Worm (Caenorhabditis elegans) whole organism, L2 larva: ENCODE data around the gene col-94.
"Not testable (repeated sequence)": the region's sequence is repeated elsewhere in the genome, so short reads cannot be mapped to it uniquely, and the experiment has no call there.

Source experiments
- F13H6.1 ChIP-seq: sonication (generic microtip); optimal IDR thresholded peaks from 2 replicates; lab custom pipeline; 2016; ENCODE audit warnings: missing genetic modification characterization, missing compliant biosample characterization
- R02D3.7 ChIP-seq: fragments of 150-350 bp; optimal IDR thresholded peaks from 2 replicates; lab custom pipeline; 2014; ENCODE audit warnings: missing biosample characterization, missing genetic modification characterization
- ZK546.5 ChIP-seq: sonication (generic microtip); optimal IDR thresholded peaks from 2 replicates; lab custom pipeline; 2017; ENCODE audit warnings: missing biosample characterization, missing genetic modification characterization
- alr-1 ChIP-seq: fragments of 150-350 bp; optimal IDR thresholded peaks from 2 replicates; lab custom pipeline; 2014; ENCODE audit warnings: missing biosample characterization, missing genetic modification characterization
- aly-2 ChIP-seq: fragments of 150-350 bp; optimal IDR thresholded peaks from 2 replicates; lab custom pipeline; 2014; ENCODE audit warnings: missing biosample characterization, missing genetic modification characterization
- blmp-1 ChIP-seq: sonication (generic microtip); optimal IDR thresholded peaks from 2 replicates; lab custom pipeline; 2017; ENCODE audit warnings: missing genetic modification characterization, mild to moderate bottlenecking, missing compliant biosample characterization, antibody characterized with exemption, moderate library complexity; ENCODE audit not compliant: insufficient read depth
- ceh-16 ChIP-seq: fragments of 150-350 bp; optimal IDR thresholded peaks from 2 replicates; lab custom pipeline; 2014; ENCODE audit warnings: missing biosample characterization, missing genetic modification characterization
- ceh-82 ChIP-seq: fragments of 150-350 bp; optimal IDR thresholded peaks from 2 replicates; lab custom pipeline; 2014; ENCODE audit warnings: missing biosample characterization, missing genetic modification characterization
- crh-2 ChIP-seq: sonication (generic microtip); optimal IDR thresholded peaks from 2 replicates; lab custom pipeline; 2017; ENCODE audit warnings: missing biosample characterization, missing genetic modification characterization
- egl-27 ChIP-seq: sonication (generic microtip); optimal IDR thresholded peaks from 3 replicates; lab custom pipeline; 2017; ENCODE audit warnings: missing biosample characterization, missing genetic modification reagents, missing genetic modification characterization
- elt-3 ChIP-seq: sonication (generic microtip); optimal IDR thresholded peaks from 2 replicates; lab custom pipeline; 2017; ENCODE audit warnings: missing biosample characterization, missing genetic modification characterization
- fos-1 ChIP-seq: fragments of 150-350 bp; optimal IDR thresholded peaks from 2 replicates; lab custom pipeline; 2014; ENCODE audit warnings: missing biosample characterization, missing genetic modification characterization
- gmeb-1 ChIP-seq: fragments of 150-350 bp; optimal IDR thresholded peaks from 2 replicates; lab custom pipeline; 2014; ENCODE audit warnings: missing biosample characterization, missing genetic modification characterization
- lin-13 ChIP-seq: fragments of 150-350 bp; optimal IDR thresholded peaks from 2 replicates; lab custom pipeline; 2014; ENCODE audit warnings: missing biosample characterization, missing genetic modification reagents, missing genetic modification characterization
- lin-39 ChIP-seq: fragments of 150-350 bp; optimal IDR thresholded peaks from 2 replicates; lab custom pipeline; 2014; ENCODE audit warnings: missing biosample characterization, missing genetic modification reagents, missing genetic modification characterization
- mab-5 ChIP-seq: fragments of 150-350 bp; optimal IDR thresholded peaks from 2 replicates; lab custom pipeline; 2014; ENCODE audit warnings: missing biosample characterization, missing genetic modification characterization
- mbf-1 ChIP-seq: sonication (generic microtip); optimal IDR thresholded peaks from 2 replicates; lab custom pipeline; 2017; ENCODE audit warnings: missing biosample characterization, missing genetic modification characterization
- mdl-1 ChIP-seq, 2 experiments: fragments of 150-350 bp in 1 of 2; sonication (generic microtip) in 1 of 2; optimal IDR thresholded peaks; 2 replicates each; lab custom pipeline; 2017; ENCODE audit warnings: missing biosample characterization in 2 of 2, missing genetic modification characterization in 2 of 2
- nhr-129 ChIP-seq: fragments of 150-350 bp; optimal IDR thresholded peaks from 2 replicates; lab custom pipeline; 2014; ENCODE audit warnings: missing biosample characterization, missing genetic modification characterization
- nhr-21 ChIP-seq: fragments of 150-350 bp; optimal IDR thresholded peaks from 2 replicates; lab custom pipeline; 2014; ENCODE audit warnings: missing biosample characterization, missing genetic modification characterization
- nhr-237 ChIP-seq: fragments of 150-350 bp; optimal IDR thresholded peaks from 2 replicates; lab custom pipeline; 2014; ENCODE audit warnings: missing biosample characterization, missing genetic modification characterization
- nhr-77 ChIP-seq: fragments of 150-350 bp; optimal IDR thresholded peaks from 2 replicates; lab custom pipeline; 2014; ENCODE audit warnings: missing biosample characterization, missing genetic modification characterization
- peb-1 ChIP-seq: fragments of 150-350 bp; optimal IDR thresholded peaks from 2 replicates; lab custom pipeline; 2014; ENCODE audit warnings: missing biosample characterization, missing genetic modification characterization
- sem-4 ChIP-seq: fragments of 150-350 bp; optimal IDR thresholded peaks from 2 replicates; lab custom pipeline; 2014; ENCODE audit warnings: missing biosample characterization, missing genetic modification reagents, missing genetic modification characterization
- skn-1 ChIP-seq: sonication (generic microtip); optimal IDR thresholded peaks from 2 replicates; lab custom pipeline; 2017; ENCODE audit warnings: missing biosample characterization, missing genetic modification characterization
- sma-3 ChIP-seq: sonication (generic microtip); optimal IDR thresholded peaks from 2 replicates; lab custom pipeline; 2016; ENCODE audit warnings: missing genetic modification reagents, missing genetic modification characterization, missing compliant biosample characterization
- sma-9 ChIP-seq, 2 experiments: fragments of 150-350 bp in 1 of 2; sonication (generic microtip) in 1 of 2; optimal IDR thresholded peaks; 2 replicates each; lab custom pipeline; 2014 to 2016; ENCODE audit warnings: missing genetic modification characterization in 2 of 2, mild to moderate bottlenecking in 1 of 2, missing biosample characterization in 1 of 2, missing compliant biosample characterization in 1 of 2, missing genetic modification reagents in 1 of 2, moderate library complexity in 1 of 2
- snpc-4 ChIP-seq: fragments of 150-350 bp; optimal IDR thresholded peaks from 2 replicates; lab custom pipeline; 2014; ENCODE audit warnings: missing biosample characterization, missing genetic modification characterization
- unc-39 ChIP-seq: fragments of 150-350 bp; optimal IDR thresholded peaks from 2 replicates; lab custom pipeline; 2014; ENCODE audit warnings: missing biosample characterization, missing genetic modification characterization
- unc-55 ChIP-seq: fragments of 150-350 bp; sonication (generic microtip); optimal IDR thresholded peaks from 3 replicates; lab custom pipeline; 2014; ENCODE audit warnings: missing biosample characterization, missing genetic modification reagents, missing genetic modification characterization
- unc-62 ChIP-seq: fragments of 150-350 bp; optimal IDR thresholded peaks from 2 replicates; lab custom pipeline; 2014; ENCODE audit warnings: missing biosample characterization, missing genetic modification reagents, missing genetic modification characterization
- zag-1 ChIP-seq: fragments of 150-350 bp; optimal IDR thresholded peaks from 2 replicates; lab custom pipeline; 2014; ENCODE audit warnings: missing biosample characterization, missing genetic modification characterization
- ztf-1 ChIP-seq: fragments of 200-800 bp; sonication (Bioruptor generic); conservative IDR thresholded peaks from 2 replicates; pipeline ENCODE4 v1.3.6; 2022; ENCODE audit warnings: missing genetic modification characterization, missing compliant biosample characterization
- ztf-11 ChIP-seq: sonication (generic microtip); optimal IDR thresholded peaks from 2 replicates; lab custom pipeline; 2017; ENCODE audit warnings: missing biosample characterization, missing genetic modification characterization
- ztf-4 ChIP-seq: fragments of 150-350 bp; optimal IDR thresholded peaks from 2 replicates; lab custom pipeline; 2014; ENCODE audit warnings: missing biosample characterization, missing genetic modification characterization

The col-94 gene

ce11 chrIII:11032872-11033271, 45.2 kb upstream of the col-94 start, which contains the start of gene Y48A6B.9:
Gene Y48A6B.9, plus strand, starts transcription at chrIII:11033172.
- TF ChIP-seq aly-2, result no peak
- no peak for TF ChIP-seq ztf-4 (tag; lab: Kevin White, UChicago)
- TF ChIP-seq nhr-21, result no peak
- TF ChIP-seq, all 48 proteins: peak for 0

ce11 chrIII:11031309-11031708, 43.6 kb upstream of the col-94 start, which contains the start of gene Y48A6B.14:
Gene Y48A6B.14, plus strand, starts transcription at chrIII:11031609.
- TF ChIP-seq ceh-82 (tag; lab: Kevin White, UChicago), result no peak
- TF ChIP-seq R02D3.7 (tag; lab: Kevin White, UChicago), result no peak
- no peak for TF ChIP-seq ZK546.5 (tag; lab: Kevin White, UChicago)
- TF ChIP-seq ztf-1, result no peak
- TF ChIP-seq crh-2 (tag; lab: Kevin White, UChicago), result no peak
- TF ChIP-seq aly-2, result no peak
- no peak for TF ChIP-seq mab-5
- no peak for TF ChIP-seq sma-3
- no peak for TF ChIP-seq nhr-129
- no peak for TF ChIP-seq sem-4
- no peak for TF ChIP-seq F13H6.1 (tag; lab: Kevin White, UChicago)
- no peak for TF ChIP-seq nhr-237 (tag; lab: Kevin White, UChicago)
- no peak for TF ChIP-seq unc-55 (GFP tag; lab: Kevin White, UChicago)
- no peak for TF ChIP-seq unc-62 (GFP tag; lab: Kevin White, UChicago)
- TF ChIP-seq sma-9 (GFP tag; optimal IDR thresholded peaks at IDR 0.05; lab: Kevin White, UChicago), result no peak
- TF ChIP-seq sma-9 (tag; optimal IDR thresholded peaks at IDR 0.05; lab: Kevin White, UChicago), result no peak

- TF ChIP-seq aly-2; mbf-1 (tag; lab: Kevin White, UChicago); peb-1 (tag; lab: Kevin White, UChicago): not testable (repeated sequence)
- TF ChIP-seq, all 48 proteins: peak for 0; not testable (repeated sequence) for 48
Measured at ce11 chrIII:11029337-11029736, 41.7 kb upstream of the col-94 start, which contains the start of gene Y48A6B.8. Gene Y48A6B.8, minus strand, starts transcription at chrIII:11029437.

ce11 chrIII:11026516-11027048, 38.9 kb upstream of the col-94 start, which contains the start of gene Y48A6B.7:
Gene Y48A6B.7, minus strand, starts transcription at chrIII:11026566.
- TF ChIP-seq sma-3 (peak; percentile 31), fos-1 (tag; lab: Kevin White, UChicago) (peak; percentile 88), nhr-129 (no peak), crh-2 (tag; lab: Kevin White, UChicago) (peak; percentile 71), mdl-1 (tag; optimal IDR thresholded peaks at IDR 0.05; lab: Kevin White, UChicago) (peak in 1 of 2 experiments; percentile 70), gmeb-1 (tag; lab: Kevin White, UChicago) (peak; percentile 70), lin-39 (no peak), F13H6.1 (tag; lab: Kevin White, UChicago) (peak; percentile 48), sma-9 (GFP tag; optimal IDR thresholded peaks at IDR 0.05; lab: Kevin White, UChicago) (peak; percentile 78), sma-9 (tag; optimal IDR thresholded peaks at IDR 0.05; lab: Kevin White, UChicago) (no peak), egl-27 (peak; percentile 18)

ce11 chrIII:11025138-11025537, 37.5 kb upstream of the col-94 start:
- no peak for TF ChIP-seq ceh-16 (tag; lab: Kevin White, UChicago)
- TF ChIP-seq egl-27, result no peak
- no peak for TF ChIP-seq snpc-4 (tag; lab: Kevin White, UChicago)
- TF ChIP-seq skn-1 (tag; lab: Kevin White, UChicago), result no peak
- no peak for TF ChIP-seq gmeb-1 (tag; lab: Kevin White, UChicago)
- TF ChIP-seq R02D3.7 (tag; lab: Kevin White, UChicago), result no peak
- no peak for TF ChIP-seq ztf-11 (tag; lab: Kevin White, UChicago)
- no peak for TF ChIP-seq alr-1 (tag; lab: Kevin White, UChicago)
- no peak for TF ChIP-seq blmp-1 (tag; lab: Kevin White, UChicago)
- TF ChIP-seq unc-39 (tag; lab: Kevin White, UChicago), result no peak
- TF ChIP-seq mdl-1 (tag; optimal IDR thresholded peaks at IDR 0.05; lab: Kevin White, UChicago), result no peak
- no peak for TF ChIP-seq ztf-1
- no peak for TF ChIP-seq nhr-77 (tag; lab: Kevin White, UChicago)
- no peak for TF ChIP-seq F13H6.1 (tag; lab: Kevin White, UChicago)
- no peak for TF ChIP-seq mab-5
- TF ChIP-seq zag-1 (tag; lab: Kevin White, UChicago), result no peak
- no peak for TF ChIP-seq ztf-4 (tag; lab: Kevin White, UChicago)
- no peak for TF ChIP-seq lin-13 (GFP tag; lab: Kevin White, UChicago)
- no peak for TF ChIP-seq elt-3
